Fruit fly (Drosophila melanogaster) whole organism, pupa: ENCODE results near the gene CG42302.

Source experiments
- CG10348 ChIP-seq: fragments of 200-800 bp; sonication (Bioruptor generic); IDR thresholded peaks from 2 replicates; pipeline ENCODE4 v1.3.6; 2022; ENCODE audit warnings: missing biosample characterization, missing genetic modification characterization
- CG12605 ChIP-seq: fragments of 200-800 bp; sonication (Bioruptor generic); IDR thresholded peaks from 2 replicates; pipeline ENCODE4 v1.3.6; 2022; ENCODE audit warnings: missing biosample characterization, missing genetic modification characterization
- CG13204 ChIP-seq: fragments of 200-800 bp; sonication (Bioruptor generic); optimal IDR thresholded peaks from 2 replicates; lab custom pipeline; 2018; ENCODE audit warnings: missing biosample characterization, mild to moderate bottlenecking, missing genetic modification characterization, moderate library complexity
- CG15710 ChIP-seq: fragments of 200-800 bp; sonication (Bioruptor generic); optimal IDR thresholded peaks from 2 replicates; lab custom pipeline; 2018; ENCODE audit warnings: missing biosample characterization, mild to moderate bottlenecking, missing genetic modification characterization, moderate library complexity
- CG4496 ChIP-seq: fragments of 200-800 bp; sonication (Bioruptor generic); IDR thresholded peaks from 3 replicates; pipeline ENCODE4 v1.3.6; 2022; ENCODE audit warnings: missing biosample characterization, missing genetic modification characterization
- CG8301 ChIP-seq: fragments of 200-800 bp; sonication (Bioruptor generic); optimal IDR thresholded peaks from 2 replicates; lab custom pipeline; 2018; ENCODE audit warnings: missing biosample characterization, mild to moderate bottlenecking, missing genetic modification characterization
- D1 ChIP-seq: fragments of 200-800 bp; sonication (Bioruptor generic); optimal IDR thresholded peaks from 2 replicates; lab custom pipeline; 2018; ENCODE audit warnings: missing biosample characterization, mild to moderate bottlenecking, missing genetic modification characterization, moderate library complexity
- EcR ChIP-seq: fragments of 200-800 bp; sonication (Bioruptor generic); optimal IDR thresholded peaks from 3 replicates; lab custom pipeline; 2019; ENCODE audit warnings: missing biosample characterization, missing genetic modification characterization, mild to moderate bottlenecking, moderate library complexity, missing genetic modification reagents
- Ets98B ChIP-seq: fragments of 200-800 bp; sonication (Bioruptor generic); IDR thresholded peaks from 2 replicates; pipeline ENCODE4 v1.3.6; 2022; ENCODE audit warnings: missing biosample characterization, missing genetic modification characterization
- Pif1A ChIP-seq: fragments of 200-800 bp; sonication (Bioruptor generic); optimal IDR thresholded peaks from 3 replicates; lab custom pipeline; 2016; ENCODE audit warnings: missing biosample characterization, missing genetic modification characterization
- Pif1B ChIP-seq: fragments of 200-800 bp; sonication (Bioruptor generic); optimal IDR thresholded peaks from 3 replicates; lab custom pipeline; 2016; ENCODE audit warnings: missing biosample characterization, missing genetic modification characterization
- Snoo ChIP-seq: fragments of 200-800 bp; sonication (Bioruptor generic); optimal IDR thresholded peaks from 3 replicates; lab custom pipeline; 2017; ENCODE audit warnings: missing biosample characterization, mild to moderate bottlenecking, missing genetic modification characterization, inconsistent platforms

- TF ChIP-seq CG10348 (GFP tag; lab: Robert Waterston, UW) (no peak), CG13204 (GFP tag; lab: Kevin White, UChicago) (no peak), Ets98B (GFP tag; lab: Robert Waterston, UW) (no peak), EcR (GFP tag; lab: Kevin White, UChicago) (no peak), Pif1B (GFP tag; lab: Kevin White, UChicago) (no peak), Pif1A (peak; percentile 6), CG8301 (tag; lab: Kevin White, UChicago) (no peak), Snoo (tag; lab: Kevin White, UChicago) (no peak), CG4496 (GFP tag; lab: Robert Waterston, UW) (no peak), CG15710 (tag; lab: Kevin White, UChicago) (no peak), CG12605 (GFP tag; lab: Robert Waterston, UW) (no peak), D1 (no peak)
These were observed 49.8 kb downstream of the CG42302 start for dm6 chrX:18675702-18676101.
